Fruit fly (Drosophila melanogaster): ENCODE measurements around the gene mRpS10.
A peak's percentile ranks its signal among the peaks of the same experiment; 100 is the strongest.

mRpS10 gene

dm6 chr3R:15249037-15249436 is 19.6 kb downstream of the mRpS10 start, which contains the start of gene Amt:
TSS of gene Amt (minus strand) at chr3R:15249137.
- no peak for TF ChIP-seq CG8319 (GFP tag; optimal IDR thresholded peaks at IDR 0.05)
- TF ChIP-seq CG10631 (GFP tag; optimal IDR thresholded peaks at IDR 0.05) = no peak
- TF ChIP-seq Blimp-1 (GFP tag; optimal IDR thresholded peaks at IDR 0.05) = no peak
- TF ChIP-seq OdsH (GFP tag; optimal IDR thresholded peaks at IDR 0.05) = no peak
- no peak for TF ChIP-seq CG6163 (GFP tag; IDR thresholded peaks at IDR 0.05)
- no peak for TF ChIP-seq CG8119 (GFP tag; IDR thresholded peaks at IDR 0.05)
- no peak for TF ChIP-seq svp (GFP tag)
- no peak for TF ChIP-seq Hr38 (GFP tag; optimal IDR thresholded peaks at IDR 0.05)
- TF ChIP-seq Lpt (GFP tag; optimal IDR thresholded peaks at IDR 0.05) = no peak

dm6 chr3R:15249735-15250134 is 20.3 kb downstream of the mRpS10 start, which contains the start of gene CG42404:
TSS of gene CG42404 (plus strand) at chr3R:15250094.
- TF ChIP-seq svp (GFP tag) (peak; percentile 2), CG9139 (GFP tag; optimal IDR thresholded peaks at IDR 0.05) (no peak)

dm6 chr3R:15250454-15250853 is 21.0 kb downstream of the mRpS10 start:
- TF ChIP-seq net (GFP tag; optimal IDR thresholded peaks at IDR 0.05) = no peak
- no peak for TF ChIP-seq CG34406 (GFP tag; optimal IDR thresholded peaks at IDR 0.05)
- peak; percentile 74; the same call in 1 of the 3 replicates for TF ChIP-seq eg (GFP tag; IDR thresholded peaks at IDR 0.05)
- peak; percentile 48 for TF ChIP-seq topi (GFP tag; optimal IDR thresholded peaks at IDR 0.05)
- no peak for TF ChIP-seq CG6808 (GFP tag; optimal IDR thresholded peaks at IDR 0.05)
- peak; percentile 49 for TF ChIP-seq acj6 (GFP tag; optimal IDR thresholded peaks at IDR 0.05)
- no peak for TF ChIP-seq fkh (GFP tag; optimal IDR thresholded peaks at IDR 0.05)
- TF ChIP-seq lz (GFP tag; optimal IDR thresholded peaks at IDR 0.05) = peak; percentile 51
- no peak for TF ChIP-seq Met (GFP tag; optimal IDR thresholded peaks at IDR 0.05)
- TF ChIP-seq dsx (GFP tag; optimal IDR thresholded peaks at IDR 0.05; ENCODE audit: poor library complexity, severe bottlenecking) = no peak
- peak; percentile 56 for TF ChIP-seq Hr4 (GFP tag; optimal IDR thresholded peaks at IDR 0.05)
- TF ChIP-seq Hr39 (GFP tag; optimal IDR thresholded peaks at IDR 0.05) = peak; percentile 21
- peak; percentile 40 for TF ChIP-seq fd59A (GFP tag; optimal IDR thresholded peaks at IDR 0.05)
- peak; percentile 36 for TF ChIP-seq CG4318 (GFP tag; optimal IDR thresholded peaks at IDR 0.05)
- TF ChIP-seq CG11902 (GFP tag; optimal IDR thresholded peaks at IDR 0.05) = no peak
- no peak for TF ChIP-seq Sox15 (GFP tag; optimal IDR thresholded peaks at IDR 0.05)
- TF ChIP-seq Smox (GFP tag; optimal IDR thresholded peaks at IDR 0.05) = peak; percentile 45
- no peak for TF ChIP-seq Hr38 (GFP tag; optimal IDR thresholded peaks at IDR 0.05)
- TF ChIP-seq spab (GFP tag; optimal IDR thresholded peaks at IDR 0.05) = no peak
- TF ChIP-seq esn (GFP tag; optimal IDR thresholded peaks at IDR 0.05) = no peak
- TF ChIP-seq Ets21C (GFP tag; optimal IDR thresholded peaks at IDR 0.05) = no peak
- TF ChIP-seq CG8632 (GFP tag; optimal IDR thresholded peaks at IDR 0.05) = peak; percentile 45
- no peak for TF ChIP-seq Ets96B (tag; optimal IDR thresholded peaks at IDR 0.05)
- peak; percentile 76 for TF ChIP-seq CG15336 (GFP tag; IDR thresholded peaks at IDR 0.05)
- TF ChIP-seq CG32006 (GFP tag; optimal IDR thresholded peaks at IDR 0.05) = peak; percentile 73
- TF ChIP-seq CG3919 (GFP tag; optimal IDR thresholded peaks at IDR 0.05) = no peak
- no peak for TF ChIP-seq CG8319 (GFP tag; optimal IDR thresholded peaks at IDR 0.05)
- no peak for TF ChIP-seq CG10669 (GFP tag; optimal IDR thresholded peaks at IDR 0.05)
- TF ChIP-seq dac (GFP tag; optimal IDR thresholded peaks at IDR 0.05) = no peak
- TF ChIP-seq CG31627 (GFP tag; optimal IDR thresholded peaks at IDR 0.05) = peak; percentile 3
- peak; percentile 50 for TF ChIP-seq Eip75B (GFP tag; optimal IDR thresholded peaks at IDR 0.05)
- TF ChIP-seq CG1621 (tag; optimal IDR thresholded peaks at IDR 0.05) = no peak
- no peak for TF ChIP-seq ss (GFP tag; optimal IDR thresholded peaks at IDR 0.05)
- TF ChIP-seq fd85E (GFP tag; optimal IDR thresholded peaks at IDR 0.05) = no peak
- no peak for TF ChIP-seq CG6276 (GFP tag; optimal IDR thresholded peaks at IDR 0.05)
- TF ChIP-seq achi (GFP tag; optimal IDR thresholded peaks at IDR 0.05) = peak; percentile 72
- no peak for TF ChIP-seq Lpt (GFP tag; optimal IDR thresholded peaks at IDR 0.05)
- TF ChIP-seq CG6792 (GFP tag; optimal IDR thresholded peaks at IDR 0.05) = peak; percentile 46
- TF ChIP-seq CG9139 (GFP tag; optimal IDR thresholded peaks at IDR 0.05) = no peak
- TF ChIP-seq Gug (GFP tag; IDR thresholded peaks at IDR 0.05) = peak; percentile 58
- TF ChIP-seq CG11294 (GFP tag; IDR thresholded peaks at IDR 0.05) = peak; percentile 65; the same call in 1 of the 2 replicates
- TF ChIP-seq Sox102F (GFP tag; optimal IDR thresholded peaks at IDR 0.05) = no peak
- no peak for TF ChIP-seq Blimp-1 (GFP tag; optimal IDR thresholded peaks at IDR 0.05)

Data from whole organism, prepupa.